Worm (Caenorhabditis elegans): ENCODE results near the gene R02E4.1.

The R02E4.1 gene

DNA sequence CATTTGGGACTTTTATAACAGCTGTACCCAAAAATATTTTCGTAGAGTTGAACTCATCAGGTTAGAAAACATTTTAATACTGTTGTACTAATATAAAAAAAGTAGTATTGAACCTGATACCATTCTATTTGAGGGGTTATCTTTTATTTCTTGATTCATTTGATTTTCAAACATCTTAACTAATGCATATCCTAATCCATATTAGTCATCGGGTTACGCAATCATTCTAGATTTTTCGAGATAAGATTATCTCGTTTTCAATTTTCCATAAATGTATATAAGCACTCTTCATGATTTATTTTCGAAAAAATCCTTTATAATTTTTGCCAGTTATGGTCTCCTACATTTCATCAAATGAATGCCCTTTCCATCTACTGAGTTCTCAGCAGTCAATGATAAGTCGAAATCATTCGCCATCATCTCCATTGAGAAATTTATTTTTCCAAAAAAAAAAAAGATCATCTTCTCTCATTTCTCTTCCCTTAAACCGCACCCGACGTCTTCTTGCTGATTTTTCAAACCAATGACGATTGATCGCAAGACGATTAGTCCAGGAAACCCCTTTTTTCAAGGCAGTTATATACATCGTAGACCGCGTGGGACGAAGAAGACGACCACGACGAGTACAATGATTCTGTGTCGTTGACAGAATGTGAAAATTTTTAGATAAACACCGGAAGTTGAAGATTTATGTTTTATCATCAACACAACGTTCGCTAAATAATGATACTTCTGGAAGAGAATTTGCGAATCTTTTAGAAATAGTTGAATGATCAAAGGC, 34.3 kb upstream of the R02E4.1 start:
- TF ChIP-seq hlh-11 (tag; optimal IDR thresholded peaks at IDR 0.05) (peak; percentile 53), mxl-3 (GFP tag; optimal IDR thresholded peaks at IDR 0.05) (peak; percentile 29), php-3 (GFP tag; IDR thresholded peaks at IDR 0.05) (no peak), pqm-1 (tag; optimal IDR thresholded peaks at IDR 0.05) (no peak), nhr-48 (tag; optimal IDR thresholded peaks at IDR 0.05) (peak; percentile 9), unc-130 (GFP tag; optimal IDR thresholded peaks at IDR 0.05) (no peak), nhr-102 (tag; optimal IDR thresholded peaks at IDR 0.05) (no peak), daf-16 (GFP tag; optimal IDR thresholded peaks at IDR 0.05) (no peak), daf-16 (tag; optimal IDR thresholded peaks at IDR 0.05) (peak; percentile 22), lin-38 (GFP tag; IDR thresholded peaks at IDR 0.05) (no peak), dmd-6 (GFP tag; IDR thresholded peaks at IDR 0.05) (no peak), nhr-28 (tag; optimal IDR thresholded peaks at IDR 0.05) (peak; percentile 17), aha-1 (tag) (peak; percentile 88), fos-1 (tag; optimal IDR thresholded peaks at IDR 0.05) (no peak), tag-97 (GFP tag; IDR thresholded peaks at IDR 0.05) (no peak), egl-27 (tag; optimal IDR thresholded peaks at IDR 0.05) (no peak), hlh-30 (tag; optimal IDR thresholded peaks at IDR 0.05; ENCODE audit: insufficient read depth) (peak; percentile 22), nhr-10 (tag; optimal IDR thresholded peaks at IDR 0.05) (no peak), ceh-62 (tag; optimal IDR thresholded peaks at IDR 0.05) (no peak), unc-62 (GFP tag; optimal IDR thresholded peaks at IDR 0.05 in 1 of 2) (peak in 1 of 2 experiments; percentile 71), unc-62 (tag; optimal IDR thresholded peaks at IDR 0.05) (no peak), tra-1 (GFP tag; IDR thresholded peaks at IDR 0.05) (peak; percentile 68; the same call in 1 of the 2 replicates), mdl-1 (tag; optimal IDR thresholded peaks at IDR 0.05) (peak in 1 of 2 experiments; percentile 51)

DNA sequence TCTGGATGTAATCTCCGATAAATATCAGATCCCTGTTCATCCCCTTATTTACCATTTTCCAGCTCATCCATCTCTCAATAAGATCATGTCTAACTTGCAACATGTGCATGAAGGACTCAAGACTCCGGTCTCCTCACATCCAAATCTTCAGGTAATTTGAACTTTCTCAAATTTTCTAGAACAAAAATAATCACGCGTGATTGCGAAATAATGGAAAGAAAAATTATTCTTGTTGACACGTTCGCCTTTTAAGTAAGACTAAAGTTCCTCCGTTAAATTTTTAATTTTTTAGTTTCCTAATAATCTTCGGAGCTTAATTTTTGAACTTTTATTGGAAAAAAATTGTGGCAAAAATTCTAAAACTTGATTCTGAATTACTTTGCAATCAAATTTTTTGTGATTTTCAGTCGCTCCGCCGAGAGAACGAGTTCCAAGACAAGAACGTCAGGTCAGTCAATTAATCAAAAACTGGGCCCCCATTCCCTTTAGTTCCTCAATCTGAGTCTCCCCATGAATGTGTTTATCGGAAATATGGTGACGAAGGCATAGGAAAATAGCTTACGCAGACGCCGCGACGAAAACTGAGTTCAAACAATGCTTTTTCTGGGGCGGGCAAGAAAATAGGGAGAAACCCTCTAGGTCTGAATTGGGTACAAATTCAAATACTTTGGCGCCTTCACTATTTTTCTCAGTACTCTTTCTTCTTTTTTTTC, 33.3 kb upstream of the R02E4.1 start:
- TF ChIP-seq unc-130 (GFP tag; optimal IDR thresholded peaks at IDR 0.05) (no peak), cey-2 (tag; optimal IDR thresholded peaks at IDR 0.05; ENCODE audit: borderline replicate concordance, insufficient read depth) (no peak), hmg-1.1 (GFP tag; IDR thresholded peaks at IDR 0.05) (no peak), mep-1 (tag; optimal IDR thresholded peaks at IDR 0.05) (peak; percentile 53), nhr-28 (tag; optimal IDR thresholded peaks at IDR 0.05) (peak; percentile 57), lin-1 (GFP tag; IDR thresholded peaks at IDR 0.05) (0 out of 2 replicates have a peak, but pooled peaks have one; percentile 9), nhr-42 (GFP tag; IDR thresholded peaks at IDR 0.05) (peak; percentile 47; the same call in 1 of the 2 replicates), daf-16 (GFP tag; optimal IDR thresholded peaks at IDR 0.05) (peak in 1 of 2 experiments; percentile 9), daf-16 (tag; optimal IDR thresholded peaks at IDR 0.05) (peak; percentile 51), F44E2.7 (GFP tag; IDR thresholded peaks at IDR 0.05) (no peak), nhr-48 (tag; optimal IDR thresholded peaks at IDR 0.05) (peak; percentile 55), aha-1 (tag) (peak; percentile 29), lin-38 (GFP tag; IDR thresholded peaks at IDR 0.05) (peak; percentile 40; the same call in 1 of the 2 replicates), dmd-9 (GFP tag; IDR thresholded peaks at IDR 0.05) (no peak), lsy-2 (tag; optimal IDR thresholded peaks at IDR 0.05) (peak in 1 of 2 experiments; percentile 21), hlh-11 (tag; optimal IDR thresholded peaks at IDR 0.05) (peak; percentile 64), hlh-30 (tag; optimal IDR thresholded peaks at IDR 0.05; ENCODE audit: insufficient read depth) (peak; percentile 9), mes-2 (tag; optimal IDR thresholded peaks at IDR 0.05; ENCODE audit: poor library complexity, severe bottlenecking) (peak; percentile 33), nhr-77 (tag; optimal IDR thresholded peaks at IDR 0.05) (peak; percentile 49), aly-2 (tag; optimal IDR thresholded peaks at IDR 0.05) (no peak), ceh-82 (tag; optimal IDR thresholded peaks at IDR 0.05) (no peak), zip-2 (tag; optimal IDR thresholded peaks at IDR 0.05) (no peak), hif-1 (tag; optimal IDR thresholded peaks at IDR 0.05) (peak in 1 of 2 experiments; percentile 56), rbr-2 (tag; optimal IDR thresholded peaks at IDR 0.05) (peak; percentile 53), lir-3 (tag; optimal IDR thresholded peaks at IDR 0.05) (no peak), ctbp-1 (GFP tag; IDR thresholded peaks at IDR 0.05) (peak; percentile 59), dmd-6 (GFP tag; IDR thresholded peaks at IDR 0.05) (peak; percentile 45), T26A8.4 (GFP tag; IDR thresholded peaks at IDR 0.05) (peak; percentile 22; the same call in 1 of the 2 replicates), nhr-11 (tag; optimal IDR thresholded peaks at IDR 0.05) (no peak), spr-3 (GFP tag; optimal IDR thresholded peaks at IDR 0.05) (no peak), mdl-1 (tag; optimal IDR thresholded peaks at IDR 0.05) (peak in 1 of 2 experiments; percentile 75), mxl-3 (GFP tag; optimal IDR thresholded peaks at IDR 0.05) (peak; percentile 12), zip-11 (GFP tag; IDR thresholded peaks at IDR 0.05) (no peak), mdt-29 (GFP tag; IDR thresholded peaks at IDR 0.05) (no peak)
